Worm (Caenorhabditis elegans) whole organism, mixed stage, embryonic: ENCODE results near the gene Y38E10A.14.
"Not testable (repeated sequence)": the region's sequence is repeated elsewhere in the genome, so short reads cannot be mapped to it uniquely, and the experiment has no call there.

Experiments used
- M03D4.4 ChIP-seq: sonication (generic microtip); optimal IDR thresholded peaks from 2 replicates; lab custom pipeline; 2017; ENCODE audit warnings: mild to moderate bottlenecking, missing genetic modification characterization, missing compliant biosample characterization
- bed-3 ChIP-seq: fragments of 200-800 bp; sonication (Bioruptor generic); optimal IDR thresholded peaks from 3 replicates; lab custom pipeline; 2018; ENCODE audit warnings: mild to moderate bottlenecking, missing genetic modification characterization, moderate library complexity, missing compliant biosample characterization
- blmp-1 ChIP-seq: fragments of 150-350 bp; optimal IDR thresholded peaks from 2 replicates; lab custom pipeline; 2014; ENCODE audit warnings: missing biosample characterization, missing genetic modification characterization
- ceh-39 ChIP-seq: fragments of 150-350 bp; optimal IDR thresholded peaks from 2 replicates; lab custom pipeline; 2014; ENCODE audit warnings: missing biosample characterization, missing genetic modification characterization
- ceh-43 ChIP-seq: fragments of 200-800 bp; sonication (Bioruptor generic); optimal IDR thresholded peaks from 2 replicates; lab custom pipeline; 2018; ENCODE audit warnings: mild to moderate bottlenecking, missing genetic modification characterization, moderate library complexity, missing compliant biosample characterization
- ceh-83 ChIP-seq: fragments of 200-800 bp; sonication (Bioruptor generic); optimal IDR thresholded peaks from 2 replicates; lab custom pipeline; 2018; ENCODE audit warnings: mild to moderate bottlenecking, missing genetic modification characterization, missing compliant biosample characterization
- cnd-1 ChIP-seq: fragments of 200-800 bp; sonication (Bioruptor generic); optimal IDR thresholded peaks from 2 replicates; lab custom pipeline; 2018; ENCODE audit warnings: mild to moderate bottlenecking, missing genetic modification characterization, missing compliant biosample characterization
- drap-1 ChIP-seq: fragments of 200-800 bp; sonication (Bioruptor generic); optimal IDR thresholded peaks from 3 replicates; lab custom pipeline; 2018; ENCODE audit warnings: mild to moderate bottlenecking, missing genetic modification characterization, missing compliant biosample characterization
- ham-2 ChIP-seq: fragments of 200-800 bp; sonication (Bioruptor generic); optimal IDR thresholded peaks from 2 replicates; lab custom pipeline; 2018; ENCODE audit warnings: mild to moderate bottlenecking, missing genetic modification characterization, missing compliant biosample characterization
- hlh-1 ChIP-seq: fragments of 150-350 bp; optimal IDR thresholded peaks from 2 replicates; lab custom pipeline; 2014; ENCODE audit warnings: missing biosample characterization, missing genetic modification reagents, missing genetic modification characterization
- lin-13 ChIP-seq: fragments of 150-350 bp; optimal IDR thresholded peaks from 2 replicates; lab custom pipeline; 2014; ENCODE audit warnings: missing biosample characterization, missing genetic modification characterization
- lsy-2 ChIP-seq: fragments of 150-350 bp; optimal IDR thresholded peaks from 2 replicates; lab custom pipeline; 2014; ENCODE audit warnings: missing biosample characterization, missing genetic modification characterization
- mab-5 ChIP-seq: fragments of 150-350 bp; optimal IDR thresholded peaks from 2 replicates; lab custom pipeline; 2014; ENCODE audit warnings: missing biosample characterization, missing genetic modification characterization
- mep-1 ChIP-seq: fragments of 150-350 bp; optimal IDR thresholded peaks from 2 replicates; lab custom pipeline; 2017; ENCODE audit warnings: missing biosample characterization, missing genetic modification reagents, missing genetic modification characterization, inconsistent platforms
- mls-2 ChIP-seq: sonication (generic microtip); optimal IDR thresholded peaks from 2 replicates; lab custom pipeline; 2016; ENCODE audit warnings: mild to moderate bottlenecking, missing genetic modification characterization, moderate library complexity, missing compliant biosample characterization
- nhr-12 ChIP-seq: fragments of 150-350 bp; optimal IDR thresholded peaks from 2 replicates; lab custom pipeline; 2014; ENCODE audit warnings: missing biosample characterization, missing genetic modification characterization
- nhr-2 ChIP-seq: fragments of 150-350 bp; optimal IDR thresholded peaks from 2 replicates; lab custom pipeline; 2014; ENCODE audit warnings: missing biosample characterization, missing genetic modification characterization
- nhr-237 ChIP-seq: fragments of 150-350 bp; optimal IDR thresholded peaks from 2 replicates; lab custom pipeline; 2014; ENCODE audit warnings: missing biosample characterization, missing genetic modification characterization
- nhr-28 ChIP-seq: fragments of 150-350 bp; optimal IDR thresholded peaks from 2 replicates; lab custom pipeline; 2014; ENCODE audit warnings: missing biosample characterization, missing genetic modification characterization
- nhr-76 ChIP-seq: sonication (generic microtip); optimal IDR thresholded peaks from 2 replicates; lab custom pipeline; 2017; ENCODE audit warnings: missing biosample characterization, missing genetic modification characterization
- pha-4 ChIP-seq: fragments of 150-350 bp; optimal IDR thresholded peaks from 2 replicates; lab custom pipeline; 2018; ENCODE audit warnings: missing biosample characterization, missing genetic modification reagents, missing genetic modification characterization
- snpc-4 ChIP-seq: fragments of 150-350 bp; optimal IDR thresholded peaks from 2 replicates; lab custom pipeline; 2014; ENCODE audit warnings: missing biosample characterization, missing genetic modification characterization
- sptf-1 ChIP-seq: sonication (generic microtip); optimal IDR thresholded peaks from 2 replicates; lab custom pipeline; 2017; ENCODE audit warnings: mild to moderate bottlenecking, missing genetic modification characterization, moderate library complexity, missing compliant biosample characterization
- tbx-8 ChIP-seq: fragments of 200-800 bp; sonication (Bioruptor generic); optimal IDR thresholded peaks from 2 replicates; lab custom pipeline; 2018; ENCODE audit warnings: mild to moderate bottlenecking, missing genetic modification characterization, moderate library complexity, missing compliant biosample characterization
- unc-120 ChIP-seq: sonication (generic microtip); optimal IDR thresholded peaks from 2 replicates; lab custom pipeline; 2017; ENCODE audit warnings: missing genetic modification characterization, missing compliant biosample characterization; ENCODE audit not compliant: poor library complexity, severe bottlenecking
- unc-39 ChIP-seq: fragments of 150-350 bp; optimal IDR thresholded peaks from 2 replicates; lab custom pipeline; 2014; ENCODE audit warnings: missing biosample characterization, missing genetic modification characterization
- unc-62 ChIP-seq: fragments of 150-350 bp; optimal IDR thresholded peaks from 2 replicates; lab custom pipeline; 2014; ENCODE audit warnings: missing biosample characterization, missing genetic modification reagents, missing genetic modification characterization
- zip-8 ChIP-seq: fragments of 150-350 bp; optimal IDR thresholded peaks from 2 replicates; lab custom pipeline; 2014; ENCODE audit warnings: missing biosample characterization, missing genetic modification characterization

The Y38E10A.14 gene

DNA sequence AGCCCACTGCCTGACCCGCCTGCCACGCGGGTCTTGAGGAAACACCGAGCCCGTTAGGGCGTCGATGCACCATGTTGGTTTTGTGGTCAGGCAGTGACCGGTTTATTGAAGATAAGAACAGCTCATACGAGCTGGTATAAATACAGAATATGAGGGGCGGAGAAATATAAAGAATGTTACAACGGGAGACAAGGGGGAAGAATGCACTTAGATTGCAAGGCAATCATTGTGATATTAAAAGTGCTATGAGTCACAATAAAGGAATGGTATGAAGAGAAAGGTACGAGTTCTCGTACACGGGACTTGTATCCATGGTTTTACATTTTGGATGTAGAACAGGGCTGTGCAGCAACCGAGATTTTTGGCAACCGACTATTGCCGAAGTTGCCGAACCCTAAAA lies at the start of gene Y38E10A.14:
Y38E10A.14 (minus strand) TSS at position 101 of the 400 bp plus-strand sequence.
- TF ChIP-seq M03D4.4 (tag; lab: Kevin White, UChicago); zip-8 (tag; lab: Kevin White, UChicago); drap-1 (GFP tag; lab: Kevin White, UChicago): not testable (repeated sequence)

DNA sequence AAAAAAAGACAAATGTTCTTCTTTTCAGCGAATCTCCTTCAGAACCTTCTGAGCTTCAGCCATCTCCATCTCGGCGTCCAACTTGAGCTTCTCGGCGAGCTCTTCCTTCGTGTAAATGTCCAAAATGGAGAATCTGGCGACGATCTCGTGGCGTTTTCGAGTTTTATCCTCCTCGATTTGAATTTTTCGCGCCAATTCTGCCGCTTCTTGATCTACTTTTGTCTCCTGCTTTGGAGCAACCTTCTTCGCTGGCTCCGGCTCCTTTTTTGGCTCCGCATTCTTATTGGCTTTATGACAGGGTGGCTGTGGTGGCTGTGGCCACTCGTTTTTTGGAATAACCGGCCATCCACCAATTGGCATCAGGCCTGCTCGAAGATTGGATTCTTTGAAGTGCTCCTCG lies 49.0 kb upstream of the Y38E10A.14 start:
- TF ChIP-seq lin-13 (tag; lab: Kevin White, UChicago) (no peak), sptf-1 (tag; lab: Kevin White, UChicago) (no peak), ham-2 (GFP tag; lab: Kevin White, UChicago) (no peak), ceh-39 (tag; lab: Kevin White, UChicago) (no peak), nhr-2 (tag; lab: Kevin White, UChicago) (no peak), blmp-1 (tag; lab: Kevin White, UChicago) (no peak), zip-8 (tag; lab: Kevin White, UChicago) (no peak), lsy-2 (no peak), M03D4.4 (tag; lab: Kevin White, UChicago) (no peak), nhr-12 (tag; lab: Kevin White, UChicago) (no peak), ceh-83 (GFP tag; lab: Kevin White, UChicago) (no peak), tbx-8 (no peak), mab-5 (tag; lab: Kevin White, UChicago) (no peak), nhr-76 (no peak), ceh-43 (GFP tag; lab: Kevin White, UChicago) (no peak)
- TF ChIP-seq, all 35 proteins: peak for 0

DNA sequence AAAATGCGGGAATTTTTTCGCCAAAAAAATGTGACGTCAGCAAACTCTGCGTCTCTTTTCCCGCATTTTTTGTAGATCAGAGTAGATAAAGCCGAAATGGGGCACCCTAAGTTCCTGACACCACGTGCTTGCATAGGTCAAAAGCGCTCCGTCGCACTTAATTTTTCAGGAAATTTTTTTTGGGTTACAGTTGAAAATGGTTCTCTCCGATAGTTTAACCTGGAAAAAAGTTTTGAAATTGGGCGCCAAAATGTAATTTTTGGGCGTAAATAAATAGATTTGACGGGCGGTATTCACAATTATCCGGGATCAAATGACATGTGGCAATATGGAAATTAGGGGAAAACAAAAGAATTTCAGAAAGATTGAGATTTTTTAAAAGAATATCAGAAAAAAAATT lies 48.2 kb upstream of the Y38E10A.14 start:
- no peak for TF ChIP-seq nhr-237 (tag; lab: Kevin White, UChicago)
- no peak for TF ChIP-seq nhr-2 (tag; lab: Kevin White, UChicago)
- TF ChIP-seq ceh-43 (GFP tag; lab: Kevin White, UChicago) = no peak
- no peak for TF ChIP-seq blmp-1 (tag; lab: Kevin White, UChicago)

- TF ChIP-seq drap-1 (GFP tag; lab: Kevin White, UChicago) = no peak
- no peak for TF ChIP-seq hlh-1 (tag; lab: Kevin White, UChicago)
- TF ChIP-seq pha-4 (tag; lab: Kevin White, UChicago) = no peak
- no peak for TF ChIP-seq nhr-76
- TF ChIP-seq unc-39 (tag; lab: Kevin White, UChicago) = no peak
- no peak for TF ChIP-seq ceh-83 (GFP tag; lab: Kevin White, UChicago)
- no peak for TF ChIP-seq nhr-28 (tag; lab: Kevin White, UChicago)
- TF ChIP-seq mep-1 (tag; lab: Kevin White, UChicago) = no peak
- no peak for TF ChIP-seq ceh-39 (tag; lab: Kevin White, UChicago)
- TF ChIP-seq ceh-43 (GFP tag; lab: Kevin White, UChicago) = no peak
- no peak for TF ChIP-seq mab-5 (tag; lab: Kevin White, UChicago)
- TF ChIP-seq mls-2 = no peak
- no peak for TF ChIP-seq sptf-1 (tag; lab: Kevin White, UChicago)
Measured at ce11 chrII:12671892-12672291, 47.6 kb upstream of the Y38E10A.14 start.

ce11 chrII:12670877-12671864 lies 46.8 kb upstream of the Y38E10A.14 start:
- TF ChIP-seq lin-13 (tag; lab: Kevin White, UChicago) (no peak), snpc-4 (tag; lab: Kevin White, UChicago) (no peak), nhr-76 (no peak), nhr-12 (tag; lab: Kevin White, UChicago) (no peak), ceh-43 (GFP tag; lab: Kevin White, UChicago) (no peak), mab-5 (tag; lab: Kevin White, UChicago) (no peak), nhr-28 (tag; lab: Kevin White, UChicago) (no peak), tbx-8 (no peak), bed-3 (no peak), nhr-237 (tag; lab: Kevin White, UChicago) (no peak), unc-120 (tag; lab: Kevin White, UChicago) (no peak)

ce11 chrII:12669882-12670281 lies 45.5 kb upstream of the Y38E10A.14 start:
- TF ChIP-seq lsy-2 (no peak), cnd-1 (tag; lab: Kevin White, UChicago) (no peak), blmp-1 (tag; lab: Kevin White, UChicago) (no peak), ceh-39 (tag; lab: Kevin White, UChicago) (no peak), ceh-43 (GFP tag; lab: Kevin White, UChicago) (no peak), ham-2 (GFP tag; lab: Kevin White, UChicago) (no peak), sptf-1 (tag; lab: Kevin White, UChicago) (no peak), pha-4 (tag; lab: Kevin White, UChicago) (no peak), unc-120 (tag; lab: Kevin White, UChicago) (no peak), unc-62 (GFP tag; lab: Kevin White, UChicago) (no peak), drap-1 (GFP tag; lab: Kevin White, UChicago) (no peak), zip-8 (tag; lab: Kevin White, UChicago) (no peak), snpc-4 (tag; lab: Kevin White, UChicago) (no peak)
